Fruit fly (Drosophila melanogaster): Measurements from ENCODE around the gene Ten-a.

Ten-a gene

DNA sequence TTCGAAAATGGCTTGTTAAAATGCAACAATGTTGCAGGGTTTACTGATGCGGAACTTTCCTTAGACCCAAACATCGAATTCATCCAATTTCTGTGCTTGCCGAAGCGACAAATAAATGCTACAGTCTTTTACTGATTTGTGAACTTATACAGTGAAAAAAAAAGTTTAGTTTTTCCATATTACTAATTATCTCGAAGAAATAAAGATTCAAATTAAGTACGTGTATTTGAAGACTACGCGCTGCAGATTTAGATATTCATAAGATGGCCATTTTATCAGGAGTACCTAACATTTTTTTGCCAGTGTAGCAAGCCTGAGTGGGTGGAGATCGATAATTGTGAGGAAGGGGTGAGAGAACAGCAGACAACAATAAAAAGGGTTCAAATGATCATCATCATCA, 178.0 kb downstream of the Ten-a start:
- no peak for TF ChIP-seq noc (tag; optimal IDR thresholded peaks at IDR 0.05)

DNA sequence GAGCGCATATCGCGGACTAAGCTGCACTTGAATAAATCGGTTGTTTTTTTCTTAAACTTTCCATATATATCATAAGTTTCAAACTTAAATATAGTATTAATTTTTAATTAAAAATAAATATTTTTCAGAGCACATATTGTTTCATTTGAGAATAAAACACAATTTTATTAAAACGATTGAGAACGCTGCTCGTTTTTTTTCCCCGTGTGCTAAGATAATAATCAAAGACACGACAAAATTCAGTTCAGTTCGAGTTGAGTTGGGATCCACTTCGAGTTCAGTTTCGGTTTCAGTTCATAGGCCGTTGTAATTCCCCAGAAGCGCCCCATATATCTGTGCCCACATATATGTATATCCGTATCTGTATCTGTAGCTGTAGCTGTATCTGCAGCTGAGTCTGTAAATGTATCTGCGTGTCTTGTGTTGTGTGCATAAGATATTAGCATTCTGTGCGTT, 179.4 kb downstream of the Ten-a start:
- TF ChIP-seq noc (tag; optimal IDR thresholded peaks at IDR 0.05): no peak

DNA sequence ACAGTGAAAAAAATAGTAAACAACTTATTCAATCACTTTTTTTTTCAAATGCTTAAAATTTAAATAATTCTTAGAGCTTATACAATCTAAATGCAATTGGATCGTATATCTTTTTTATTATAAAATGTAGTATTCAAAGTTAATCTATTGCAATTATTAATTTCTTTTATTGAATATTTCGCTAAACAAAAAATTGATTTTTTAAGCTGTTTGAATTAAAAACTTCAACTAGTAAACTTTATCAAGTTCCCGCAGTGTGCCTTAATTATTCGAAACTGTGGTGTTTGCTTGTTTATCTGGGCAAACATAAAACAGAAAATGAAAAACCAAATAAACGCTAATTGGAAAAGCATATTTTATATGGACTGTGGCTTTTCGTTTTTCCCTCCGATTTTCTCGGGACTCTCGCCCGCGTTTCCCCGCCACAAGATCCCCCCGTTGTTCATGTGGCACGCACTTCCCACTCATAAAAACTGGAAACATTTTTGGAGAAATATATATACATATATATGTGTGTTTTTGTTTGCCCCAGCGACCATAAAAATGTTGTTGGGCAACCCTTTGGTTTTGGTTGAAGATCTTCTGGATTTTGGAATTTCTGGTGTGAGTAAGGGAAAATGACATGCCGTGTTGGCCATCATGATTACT, 182.0 kb downstream of the Ten-a start:
- no peak for TF ChIP-seq noc (tag; optimal IDR thresholded peaks at IDR 0.05)

DNA sequence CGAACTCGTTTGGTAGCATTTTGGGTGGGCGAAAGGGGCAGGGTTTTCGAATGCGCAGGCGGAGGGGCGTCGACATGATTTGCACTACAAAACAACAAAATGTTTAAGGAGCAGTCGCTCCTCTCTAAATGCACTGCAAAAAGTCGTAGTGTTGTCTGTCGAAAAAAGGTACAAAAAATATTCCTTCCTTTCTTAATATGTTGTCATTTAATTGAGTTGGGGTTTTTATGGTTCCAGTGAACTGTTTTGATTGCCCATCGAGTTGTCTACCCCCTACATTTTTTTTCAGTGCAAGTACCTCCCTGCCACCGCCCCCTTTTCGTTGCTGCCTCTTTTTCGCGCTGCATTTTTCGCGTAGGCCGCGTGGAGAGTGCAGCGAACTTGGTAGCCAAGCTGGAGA, 183.1 kb downstream of the Ten-a start:
- no peak for TF ChIP-seq noc (tag; optimal IDR thresholded peaks at IDR 0.05)

DNA sequence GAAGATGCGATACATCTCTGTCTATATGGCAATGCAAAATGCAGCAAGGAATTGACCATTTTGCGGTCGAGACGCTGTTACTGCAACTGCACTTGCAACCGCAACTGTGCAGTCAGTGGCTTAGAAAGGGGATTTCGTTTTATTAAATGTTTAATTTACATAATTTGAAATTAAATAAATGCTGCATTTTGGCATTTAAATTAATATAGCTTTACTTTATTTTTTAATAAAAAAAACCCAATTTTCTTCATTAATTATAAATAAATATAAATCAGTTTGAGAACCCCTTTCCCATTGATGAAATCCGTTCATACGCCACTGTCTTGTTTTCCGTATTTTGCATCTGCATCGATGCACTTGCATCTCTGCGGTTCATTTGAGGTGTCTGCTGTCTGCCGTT, 184.5 kb downstream of the Ten-a start:
- TF ChIP-seq noc (tag; optimal IDR thresholded peaks at IDR 0.05): no peak

DNA sequence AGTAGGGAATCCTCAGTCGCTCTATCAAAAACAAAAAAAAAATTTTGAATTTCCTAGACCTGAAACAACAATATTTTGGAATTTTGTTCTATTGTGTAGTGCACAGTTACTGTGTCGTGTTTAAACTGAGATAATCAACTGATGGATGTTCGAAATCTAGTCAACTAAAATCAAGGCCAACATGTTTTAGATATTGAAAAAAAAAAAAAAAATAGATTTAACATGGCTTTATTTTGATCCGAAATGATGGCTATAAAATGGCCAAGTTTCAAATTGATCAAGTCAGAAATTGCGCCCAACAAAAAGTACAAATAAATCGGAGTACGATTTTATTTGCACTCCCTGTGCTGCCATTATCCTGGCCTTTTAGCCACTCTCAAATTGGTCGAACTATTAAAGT, 192.3 kb downstream of the Ten-a start, which contains the start of gene CG32655:
CG32655 (minus strand) TSS at position 101 of the 400 bp plus-strand sequence.
- no peak for TF ChIP-seq noc (tag; optimal IDR thresholded peaks at IDR 0.05)

DNA sequence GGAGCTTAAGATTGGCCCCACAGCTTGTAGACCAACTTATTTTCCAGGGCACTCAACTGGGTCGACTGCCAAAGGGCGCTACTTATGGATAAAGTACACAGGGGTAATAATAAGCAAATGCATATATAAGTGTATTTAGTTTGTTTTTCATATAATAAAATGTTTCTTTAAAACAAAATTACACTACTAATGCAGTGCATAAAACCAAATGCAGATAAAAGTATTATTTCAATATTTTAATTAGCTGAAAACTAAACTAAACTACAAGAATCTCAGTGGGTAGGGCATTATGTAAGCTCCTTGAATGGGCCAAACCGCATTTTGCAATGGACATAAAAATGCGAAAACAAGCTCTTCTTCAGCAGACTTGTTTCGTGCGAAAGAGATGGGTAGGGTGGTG, 196.0 kb downstream of the Ten-a start:
- no peak for TF ChIP-seq noc (tag; optimal IDR thresholded peaks at IDR 0.05)

DNA sequence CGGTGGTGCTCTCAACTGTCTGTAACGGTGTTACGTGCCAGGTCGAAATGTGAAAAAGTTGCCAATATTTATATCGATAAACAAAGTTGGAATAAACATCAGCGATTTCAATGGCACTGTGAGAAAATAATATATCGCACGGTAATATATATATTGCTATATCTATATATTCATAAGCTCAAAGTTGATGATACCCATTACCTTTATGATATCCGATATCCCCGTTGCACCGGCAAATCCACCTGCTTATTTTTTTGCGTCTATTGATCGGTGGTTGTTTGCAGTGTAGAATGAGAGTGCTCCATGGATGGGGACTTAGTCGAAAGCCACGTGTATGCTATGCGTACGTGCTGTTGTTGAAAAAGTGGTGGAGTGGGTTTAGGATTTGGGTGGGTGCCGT, 197.5 kb downstream of the Ten-a start:
- TF ChIP-seq noc (tag; optimal IDR thresholded peaks at IDR 0.05): no peak

DNA sequence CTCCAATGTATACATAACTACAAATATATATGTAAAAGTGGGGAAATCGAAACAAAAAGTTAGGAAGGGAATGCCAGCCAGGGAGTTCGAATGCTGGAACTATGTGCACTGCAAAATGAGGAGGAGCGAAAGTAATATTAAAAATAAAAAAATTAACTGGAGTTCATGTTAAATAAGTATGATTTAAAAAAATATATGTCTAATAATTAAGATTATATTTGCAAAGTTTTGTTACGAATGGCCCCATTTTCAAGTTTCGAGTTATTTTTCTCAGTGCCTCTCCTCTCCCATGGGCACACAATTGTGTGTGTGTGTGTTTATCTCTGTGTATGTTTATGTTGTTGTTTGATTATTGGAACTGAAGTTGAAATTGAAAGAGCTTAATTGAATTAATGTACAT, 198.9 kb downstream of the Ten-a start:
- TF ChIP-seq noc (tag; optimal IDR thresholded peaks at IDR 0.05): no peak

DNA sequence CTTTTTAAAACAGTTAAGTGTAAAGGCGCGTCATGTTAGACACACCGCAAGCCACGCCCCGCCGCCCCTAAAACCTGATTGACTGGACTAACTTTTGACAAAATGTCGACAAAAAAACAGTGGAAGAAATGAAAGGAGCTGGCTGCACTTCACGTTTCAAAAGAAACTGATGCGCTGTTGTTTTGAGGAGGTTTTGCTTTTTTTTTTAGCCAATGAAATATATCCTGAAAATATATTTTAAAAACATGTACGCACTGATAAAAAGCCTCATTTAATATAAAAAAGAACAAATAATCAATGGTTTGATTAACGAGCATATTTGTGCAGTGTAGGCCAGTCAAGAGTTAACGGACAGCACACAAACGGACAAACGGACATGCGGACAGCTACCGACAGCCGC, 202.1 kb downstream of the Ten-a start:
- no peak for TF ChIP-seq noc (tag; optimal IDR thresholded peaks at IDR 0.05)

DNA sequence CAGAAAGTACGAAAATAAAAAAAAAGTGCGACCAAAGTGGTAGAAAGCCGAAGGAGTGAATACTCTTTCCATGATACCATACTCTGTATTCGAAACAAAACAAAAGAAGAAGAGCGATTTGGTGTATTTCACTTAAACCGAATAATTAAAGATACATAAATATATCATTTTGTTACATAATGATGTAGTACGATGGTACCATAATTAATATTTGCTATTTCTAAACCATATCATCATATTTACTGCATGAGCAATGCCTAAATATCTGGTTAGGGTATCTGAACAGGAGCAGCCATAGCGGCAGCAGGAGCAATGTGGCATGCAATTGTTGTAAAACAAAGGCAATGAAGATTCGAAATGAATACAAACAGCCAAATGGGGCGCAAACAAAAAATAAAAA, 202.8 kb downstream of the Ten-a start:
- no peak for TF ChIP-seq noc (tag; optimal IDR thresholded peaks at IDR 0.05)

DNA sequence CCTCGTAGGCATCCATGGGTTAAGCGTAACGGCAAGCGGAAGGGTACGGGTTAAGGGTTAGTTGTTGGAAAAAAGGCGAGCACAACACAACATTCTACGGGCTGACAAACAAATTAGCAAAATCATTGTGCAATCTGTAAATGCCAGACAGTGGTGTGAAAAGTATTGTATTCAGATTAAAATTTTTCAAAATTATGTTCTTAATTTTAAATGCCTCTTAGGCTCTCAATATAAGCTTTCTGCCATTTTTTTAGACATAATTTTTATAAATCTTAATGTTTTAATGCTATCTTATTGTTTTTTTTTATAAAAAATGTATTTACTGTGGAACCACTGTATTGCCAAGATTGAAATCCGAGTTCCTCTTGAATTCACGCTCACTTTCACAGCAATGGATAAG, 204.6 kb downstream of the Ten-a start:
- TF ChIP-seq noc (tag; optimal IDR thresholded peaks at IDR 0.05): no peak

DNA sequence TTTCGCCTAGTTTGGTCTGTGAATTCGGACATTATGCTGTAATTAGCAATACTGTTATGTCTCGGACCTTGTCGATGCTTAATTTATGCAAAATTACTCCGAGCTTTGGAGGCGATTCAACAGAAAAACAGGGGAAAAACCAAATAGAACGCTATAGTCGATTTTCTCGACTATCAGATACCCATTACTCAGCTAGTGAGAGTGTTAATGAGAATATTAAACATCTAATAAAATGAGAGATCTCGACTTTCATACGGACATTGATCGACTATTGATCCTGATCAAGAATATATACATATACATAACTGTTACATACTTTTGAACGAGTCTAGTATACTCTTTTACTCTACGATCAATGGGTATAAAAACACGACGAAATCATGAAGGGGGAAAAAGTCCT, 205.3 kb downstream of the Ten-a start:
- no peak for TF ChIP-seq noc (tag; optimal IDR thresholded peaks at IDR 0.05)

DNA sequence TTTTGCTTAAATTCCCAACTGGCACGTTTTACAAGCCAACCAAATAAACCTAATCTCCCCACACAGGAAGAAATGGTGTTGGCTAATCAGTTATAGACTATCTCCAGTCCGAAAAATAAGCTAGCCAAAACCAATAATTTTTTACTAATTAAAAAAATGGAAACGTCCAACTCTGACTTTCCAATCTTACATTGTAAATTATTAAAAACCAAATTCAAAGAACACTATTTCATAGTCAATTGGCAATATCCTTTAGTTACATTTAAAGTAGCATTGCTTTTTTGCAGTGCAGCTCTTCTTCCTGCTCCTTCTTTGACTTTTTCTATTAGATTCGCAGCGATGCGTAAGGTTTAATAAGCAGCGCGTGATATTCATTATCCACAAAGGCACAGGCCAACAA, 215.4 kb downstream of the Ten-a start:
- TF ChIP-seq noc (tag; optimal IDR thresholded peaks at IDR 0.05): no peak

DNA sequence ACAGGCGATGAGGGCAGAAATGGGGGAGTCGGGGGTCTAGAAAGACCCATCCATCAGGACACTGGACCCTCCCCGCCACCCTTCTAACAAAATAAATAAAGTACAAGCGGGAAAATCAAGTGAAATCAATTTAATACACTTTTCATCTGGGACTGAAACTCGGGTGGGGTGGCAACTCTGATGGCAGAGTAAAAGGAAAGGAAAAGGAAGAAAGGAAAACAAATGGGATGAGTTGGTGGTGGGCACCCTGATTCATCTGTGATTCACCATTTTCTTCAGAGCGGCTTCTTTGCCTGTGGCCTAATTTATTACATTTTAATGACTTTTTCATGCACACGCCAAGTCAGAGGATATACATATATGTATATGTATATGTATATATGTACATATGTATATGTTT, 215.9 kb downstream of the Ten-a start:
- TF ChIP-seq noc (tag; optimal IDR thresholded peaks at IDR 0.05): no peak

DNA sequence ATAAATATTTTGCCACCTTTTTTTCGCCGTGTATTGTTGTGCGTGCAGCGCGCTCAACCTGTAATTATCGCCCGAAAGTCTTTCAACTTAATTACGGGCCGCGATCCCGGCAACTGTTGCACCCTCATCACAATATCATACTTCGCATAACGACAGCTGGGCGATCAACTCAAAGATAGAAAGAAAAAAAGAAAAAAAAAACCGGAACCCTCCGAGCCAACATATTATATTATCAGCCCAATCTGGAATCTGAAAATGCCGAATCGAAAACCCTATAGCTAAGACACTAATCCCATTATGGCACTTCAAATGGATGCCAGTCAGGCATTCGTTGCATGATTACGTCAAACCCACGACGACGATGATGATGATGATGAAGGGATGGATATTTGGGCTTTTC, 217.3 kb downstream of the Ten-a start:
- TF ChIP-seq noc (tag; optimal IDR thresholded peaks at IDR 0.05): no peak

DNA sequence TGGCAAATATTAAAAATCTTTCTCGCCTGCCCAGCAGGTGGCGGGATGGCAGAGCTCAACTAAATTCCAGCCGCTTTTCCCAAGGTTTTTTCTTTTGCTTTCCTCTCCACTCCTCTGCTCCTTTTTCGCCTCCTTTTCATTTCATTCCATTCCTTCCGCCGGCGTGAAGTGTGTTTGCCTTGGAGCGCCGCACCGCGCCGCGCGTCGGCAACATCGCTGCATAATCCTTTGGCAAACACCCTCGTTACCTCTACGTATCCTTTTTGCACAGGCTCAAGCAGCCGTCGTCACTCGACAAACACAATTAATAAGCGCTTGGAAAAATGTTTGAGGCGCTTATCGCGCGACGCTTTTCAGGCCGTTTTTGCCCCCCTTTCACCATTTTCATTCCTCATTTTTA, 222.5 kb downstream of the Ten-a start:
- no peak for TF ChIP-seq noc (tag; optimal IDR thresholded peaks at IDR 0.05)

DNA sequence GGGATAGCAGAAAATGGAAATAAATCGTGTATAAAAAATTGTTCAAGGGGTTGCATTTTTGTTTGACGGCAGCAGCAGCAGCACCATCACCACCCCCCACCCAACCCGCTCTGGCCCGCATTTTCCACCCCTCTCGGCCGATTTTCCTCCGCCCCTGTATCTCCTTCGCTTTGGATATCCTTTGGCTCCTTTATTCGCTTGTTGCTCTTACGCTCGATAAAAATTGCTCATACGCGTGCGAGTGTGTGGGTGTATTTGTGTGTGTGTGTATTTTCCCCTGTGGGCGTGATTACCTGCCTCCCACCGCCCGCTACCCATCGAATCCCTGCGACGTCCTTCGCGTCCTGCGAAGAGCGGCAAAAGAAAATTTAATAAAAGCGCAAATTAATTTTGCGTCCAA, 224.7 kb downstream of the Ten-a start:
- TF ChIP-seq noc (tag; optimal IDR thresholded peaks at IDR 0.05): no peak
